Fruit fly (Drosophila melanogaster) S2 (cell line): ENCODE data around the gene CG42300.

Experiments
- CG8478 ChIP-seq: fragments of >200 bp; optimal IDR thresholded peaks from 2 replicates; lab custom pipeline; 2018
- CTCF ChIP-seq, 2 experiments: fragments of >200 bp; optimal IDR thresholded peaks; 2 replicates each; lab custom pipeline; 2018

- TF ChIP-seq CG8478 (lab: Kevin White, UChicago) (no peak), CTCF (optimal IDR thresholded peaks at IDR 0.05; lab: Kevin White, UChicago) (no peak)
Observed at dm6 chrX:15592822-15593476, 37.1 kb upstream of the CG42300 start.
